Worm (Caenorhabditis elegans): ENCODE measurements around the gene hrpu-2.

Gene hrpu-2

DNA sequence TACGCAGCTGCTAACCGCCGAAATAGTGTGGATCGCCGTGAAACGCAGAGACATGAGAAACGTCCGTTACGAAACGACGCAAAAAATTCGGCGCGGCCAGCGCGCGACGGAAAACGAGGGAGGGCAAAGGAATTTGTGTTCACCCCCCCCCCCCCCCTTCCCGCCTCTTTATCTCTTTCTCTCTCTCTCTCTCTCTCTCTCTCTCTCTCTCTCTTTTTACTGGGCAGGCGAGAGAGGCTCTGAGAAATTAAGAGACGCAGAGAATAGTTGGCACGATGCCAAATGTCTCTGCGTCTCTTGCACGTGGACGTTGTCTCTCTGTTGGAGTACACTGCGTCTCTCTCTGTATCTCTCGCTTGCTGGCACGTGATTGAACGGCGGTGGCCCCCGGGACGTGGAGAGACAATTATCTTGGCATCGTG, 41.6 kb downstream of the hrpu-2 start (continued):
- no peak for TF ChIP-seq Y67H2A.10 (GFP tag; conservative IDR thresholded peaks at IDR 0.05)
- TF ChIP-seq somi-1 (GFP tag; optimal IDR thresholded peaks at IDR 0.05): peak; percentile 100
- no peak for TF ChIP-seq attf-6 (GFP tag; IDR thresholded peaks at IDR 0.05)
- peak; percentile 99 for TF ChIP-seq chd-7 (tag; optimal IDR thresholded peaks at IDR 0.05)
- TF ChIP-seq nhr-80 (tag; optimal IDR thresholded peaks at IDR 0.05): peak; percentile 75
- TF ChIP-seq F22D6.2 (tag; optimal IDR thresholded peaks at IDR 0.05): peak; percentile 90
- peak; percentile 92 for TF ChIP-seq attf-5 (GFP tag; optimal IDR thresholded peaks at IDR 0.05)
- TF ChIP-seq hmg-1.2 (GFP tag; IDR thresholded peaks at IDR 0.05): peak; percentile 97
- TF ChIP-seq Y79H2A.3 (GFP tag; conservative IDR thresholded peaks at IDR 0.05): no peak
- peak; percentile 84 for TF ChIP-seq lin-54 (GFP tag; optimal IDR thresholded peaks at IDR 0.05)
- TF ChIP-seq rec-8 (tag; optimal IDR thresholded peaks at IDR 0.05): no peak
- TF ChIP-seq die-1 (tag; optimal IDR thresholded peaks at IDR 0.05): peak; percentile 54
- peak; percentile 99 for TF ChIP-seq ztf-26 (tag; optimal IDR thresholded peaks at IDR 0.05)
- TF ChIP-seq aptf-3 (GFP tag; IDR thresholded peaks at IDR 0.05): no peak
- TF ChIP-seq let-607 (tag; optimal IDR thresholded peaks at IDR 0.05): peak; percentile 88 to 90
- peak; percentile 94 for TF ChIP-seq ztf-22 (GFP tag; optimal IDR thresholded peaks at IDR 0.05)
- peak; percentile 76; the same call in 1 of the 2 replicates for TF ChIP-seq hmg-20 (GFP tag; IDR thresholded peaks at IDR 0.05)
- no peak for TF ChIP-seq ccch-3 (GFP tag; optimal IDR thresholded peaks at IDR 0.05)
- peak; percentile 93 for TF ChIP-seq let-526 (GFP tag; IDR thresholded peaks at IDR 0.05)
- peak; percentile 96 for TF ChIP-seq Y53G8AR.9 (GFP tag; conservative IDR thresholded peaks at IDR 0.05)
- peak; percentile 80; the same call in 1 of the 2 replicates for TF ChIP-seq egl-44 (GFP tag; IDR thresholded peaks at IDR 0.05)
- peak; percentile 98 for TF ChIP-seq egrh-3 (GFP tag; IDR thresholded peaks at IDR 0.05)
- TF ChIP-seq B0035.1 (tag; optimal IDR thresholded peaks at IDR 0.05): peak; percentile 68
- TF ChIP-seq D2030.7 (GFP tag; IDR thresholded peaks at IDR 0.05): no peak
- TF ChIP-seq hlh-26 (GFP tag; conservative IDR thresholded peaks at IDR 0.05): no peak
- peak; percentile 92 for TF ChIP-seq pbrm-1 (GFP tag; IDR thresholded peaks at IDR 0.05)
- TF ChIP-seq C06A6.2 (GFP tag; conservative IDR thresholded peaks at IDR 0.05): peak; percentile 98
- peak; percentile 77 for TF ChIP-seq ZK185.1 (tag; optimal IDR thresholded peaks at IDR 0.05; ENCODE audit: poor library complexity, severe bottlenecking)
- peak; percentile 47 for TF ChIP-seq C17E4.6 (GFP tag; IDR thresholded peaks at IDR 0.05)
- no peak for TF ChIP-seq tbx-9 (tag; optimal IDR thresholded peaks at IDR 0.05; ENCODE audit: borderline replicate concordance)
- TF ChIP-seq B0261.1 (tag; optimal IDR thresholded peaks at IDR 0.05): peak; percentile 19
- peak; percentile 70 for TF ChIP-seq dpff-1 (tag; optimal IDR thresholded peaks at IDR 0.05)
- TF ChIP-seq hrde-1 (tag; optimal IDR thresholded peaks at IDR 0.05; ENCODE audit: borderline replicate concordance): no peak
- TF ChIP-seq madf-8 (GFP tag; conservative IDR thresholded peaks at IDR 0.05): no peak
- no peak for TF ChIP-seq T07F8.4 (tag; optimal IDR thresholded peaks at IDR 0.05)
- TF ChIP-seq pha-4 (tag; optimal IDR thresholded peaks at IDR 0.05): peak; percentile 50
- no peak for TF ChIP-seq rpc-1 (optimal IDR thresholded peaks at IDR 0.05)
- no peak for TF ChIP-seq rpc-1 (tag; optimal IDR thresholded peaks at IDR 0.05)
- peak; percentile 45 for TF ChIP-seq F52B5.7 (tag; optimal IDR thresholded peaks at IDR 0.05)
- TF ChIP-seq madf-6 (GFP tag; IDR thresholded peaks at IDR 0.05): peak; percentile 29; the same call in 1 of the 2 replicates
- no peak for TF ChIP-seq ceh-91 (GFP tag; IDR thresholded peaks at IDR 0.05)
- TF ChIP-seq F37B4.10 (GFP tag; IDR thresholded peaks at IDR 0.05): no peak
- no peak for TF ChIP-seq snpc-3.4 (tag; optimal IDR thresholded peaks at IDR 0.05)
- peak; percentile 2 for TF ChIP-seq mxl-1 (tag; optimal IDR thresholded peaks at IDR 0.05)
- TF ChIP-seq ztf-25 (GFP tag; IDR thresholded peaks at IDR 0.05): no peak
- TF ChIP-seq bed-1 (GFP tag; IDR thresholded peaks at IDR 0.05): no peak
- peak; percentile 84 for TF ChIP-seq athp-1 (tag; optimal IDR thresholded peaks at IDR 0.05)
- peak; percentile 44; the same call in 1 of the 2 replicates for TF ChIP-seq hsf-1 (GFP tag; IDR thresholded peaks at IDR 0.05)
- TF ChIP-seq gei-17 (GFP tag; optimal IDR thresholded peaks at IDR 0.05): peak; percentile 92

All from whole organism, young adult.